Worm (Caenorhabditis elegans): Measurements from ENCODE around the gene abts-3.

DNA sequence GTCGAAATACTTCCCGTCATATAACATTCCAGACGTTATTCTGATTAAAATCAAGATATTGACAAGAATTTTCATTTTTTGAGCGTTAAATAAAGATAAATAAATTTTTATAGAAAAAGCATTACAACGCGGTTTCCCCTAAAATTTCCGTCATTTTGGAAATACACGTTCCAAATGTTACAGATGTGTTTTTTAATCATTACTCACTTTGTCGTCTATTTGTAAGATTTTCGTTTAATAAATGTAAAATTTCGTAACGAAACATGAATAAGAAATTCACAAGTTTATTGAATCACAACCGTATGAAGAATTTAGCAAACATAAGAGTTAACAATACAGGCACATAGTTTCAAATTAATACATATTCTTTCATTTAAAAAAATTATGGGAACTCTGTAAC is 70.2 kb downstream of the abts-3 start, which contains the start of gene C30B5.17:
- TF ChIP-seq W03F9.2 (tag; optimal IDR thresholded peaks at IDR 0.05): no peak
- no peak for TF ChIP-seq dao-5 (tag; optimal IDR thresholded peaks at IDR 0.05)
